Worm (Caenorhabditis elegans) whole organism, mixed stage, embryonic: ENCODE results near the gene srh-128.
"Not testable (repeated sequence)": the region's sequence is repeated elsewhere in the genome, so short reads cannot be mapped to it uniquely, and the experiment has no call there.

Experiments
- M03D4.4 ChIP-seq: sonication (generic microtip); optimal IDR thresholded peaks from 2 replicates; lab custom pipeline; 2017; ENCODE audit warnings: mild to moderate bottlenecking, missing genetic modification characterization, missing compliant biosample characterization
- blmp-1 ChIP-seq: fragments of 150-350 bp; optimal IDR thresholded peaks from 2 replicates; lab custom pipeline; 2014; ENCODE audit warnings: missing biosample characterization, missing genetic modification characterization
- ceh-39 ChIP-seq: fragments of 150-350 bp; optimal IDR thresholded peaks from 2 replicates; lab custom pipeline; 2014; ENCODE audit warnings: missing biosample characterization, missing genetic modification characterization
- ceh-43 ChIP-seq: fragments of 200-800 bp; sonication (Bioruptor generic); optimal IDR thresholded peaks from 2 replicates; lab custom pipeline; 2018; ENCODE audit warnings: mild to moderate bottlenecking, missing genetic modification characterization, moderate library complexity, missing compliant biosample characterization
- ceh-83 ChIP-seq: fragments of 200-800 bp; sonication (Bioruptor generic); optimal IDR thresholded peaks from 2 replicates; lab custom pipeline; 2018; ENCODE audit warnings: mild to moderate bottlenecking, missing genetic modification characterization, missing compliant biosample characterization
- ces-1 ChIP-seq: fragments of 150-350 bp; optimal IDR thresholded peaks from 2 replicates; lab custom pipeline; 2014; ENCODE audit warnings: missing biosample characterization, missing genetic modification reagents, missing genetic modification characterization
- cnd-1 ChIP-seq: fragments of 200-800 bp; sonication (Bioruptor generic); optimal IDR thresholded peaks from 2 replicates; lab custom pipeline; 2018; ENCODE audit warnings: mild to moderate bottlenecking, missing genetic modification characterization, missing compliant biosample characterization
- drap-1 ChIP-seq: fragments of 200-800 bp; sonication (Bioruptor generic); optimal IDR thresholded peaks from 3 replicates; lab custom pipeline; 2018; ENCODE audit warnings: mild to moderate bottlenecking, missing genetic modification characterization, missing compliant biosample characterization
- elt-1 ChIP-seq: sonication (generic microtip); optimal IDR thresholded peaks from 2 replicates; lab custom pipeline; 2017; ENCODE audit warnings: missing genetic modification characterization, mild to moderate bottlenecking, missing compliant biosample characterization, antibody characterized with exemption, moderate library complexity, borderline replicate concordance; ENCODE audit not compliant: insufficient read depth
- elt-3 ChIP-seq: fragments of 150-350 bp; optimal IDR thresholded peaks from 2 replicates; lab custom pipeline; 2014; ENCODE audit warnings: missing biosample characterization, missing genetic modification characterization
- hlh-1 ChIP-seq: fragments of 150-350 bp; optimal IDR thresholded peaks from 2 replicates; lab custom pipeline; 2014; ENCODE audit warnings: missing biosample characterization, missing genetic modification reagents, missing genetic modification characterization
- lin-13 ChIP-seq: fragments of 150-350 bp; optimal IDR thresholded peaks from 2 replicates; lab custom pipeline; 2014; ENCODE audit warnings: missing biosample characterization, missing genetic modification characterization
- lin-32 ChIP-seq: fragments of 200-800 bp; sonication (Bioruptor generic); optimal IDR thresholded peaks from 2 replicates; lab custom pipeline; 2018; ENCODE audit warnings: mild to moderate bottlenecking, missing genetic modification characterization, missing compliant biosample characterization
- lsy-2 ChIP-seq: fragments of 150-350 bp; optimal IDR thresholded peaks from 2 replicates; lab custom pipeline; 2014; ENCODE audit warnings: missing biosample characterization, missing genetic modification characterization
- mab-5 ChIP-seq: fragments of 150-350 bp; optimal IDR thresholded peaks from 2 replicates; lab custom pipeline; 2014; ENCODE audit warnings: missing biosample characterization, missing genetic modification characterization
- nhr-12 ChIP-seq: fragments of 150-350 bp; optimal IDR thresholded peaks from 2 replicates; lab custom pipeline; 2014; ENCODE audit warnings: missing biosample characterization, missing genetic modification characterization
- nhr-2 ChIP-seq: fragments of 150-350 bp; optimal IDR thresholded peaks from 2 replicates; lab custom pipeline; 2014; ENCODE audit warnings: missing biosample characterization, missing genetic modification characterization
- nhr-237 ChIP-seq: fragments of 150-350 bp; optimal IDR thresholded peaks from 2 replicates; lab custom pipeline; 2014; ENCODE audit warnings: missing biosample characterization, missing genetic modification characterization
- nhr-28 ChIP-seq: fragments of 150-350 bp; optimal IDR thresholded peaks from 2 replicates; lab custom pipeline; 2014; ENCODE audit warnings: missing biosample characterization, missing genetic modification characterization
- nhr-76 ChIP-seq: sonication (generic microtip); optimal IDR thresholded peaks from 2 replicates; lab custom pipeline; 2017; ENCODE audit warnings: missing biosample characterization, missing genetic modification characterization
- pha-4 ChIP-seq: fragments of 150-350 bp; optimal IDR thresholded peaks from 2 replicates; lab custom pipeline; 2018; ENCODE audit warnings: missing biosample characterization, missing genetic modification reagents, missing genetic modification characterization
- sem-2 ChIP-seq: fragments of 200-800 bp; sonication (Bioruptor generic); optimal IDR thresholded peaks from 2 replicates; lab custom pipeline; 2018; ENCODE audit warnings: mild to moderate bottlenecking, missing genetic modification characterization, missing compliant biosample characterization
- sptf-1 ChIP-seq: sonication (generic microtip); optimal IDR thresholded peaks from 2 replicates; lab custom pipeline; 2017; ENCODE audit warnings: mild to moderate bottlenecking, missing genetic modification characterization, moderate library complexity, missing compliant biosample characterization
- unc-120 ChIP-seq: sonication (generic microtip); optimal IDR thresholded peaks from 2 replicates; lab custom pipeline; 2017; ENCODE audit warnings: missing genetic modification characterization, missing compliant biosample characterization; ENCODE audit not compliant: poor library complexity, severe bottlenecking
- unc-39 ChIP-seq: fragments of 150-350 bp; optimal IDR thresholded peaks from 2 replicates; lab custom pipeline; 2014; ENCODE audit warnings: missing biosample characterization, missing genetic modification characterization
- unc-62 ChIP-seq: fragments of 150-350 bp; optimal IDR thresholded peaks from 2 replicates; lab custom pipeline; 2014; ENCODE audit warnings: missing biosample characterization, missing genetic modification reagents, missing genetic modification characterization
- zip-8 ChIP-seq: fragments of 150-350 bp; optimal IDR thresholded peaks from 2 replicates; lab custom pipeline; 2014; ENCODE audit warnings: missing biosample characterization, missing genetic modification characterization
- ztf-11 ChIP-seq: fragments of 150-350 bp; optimal IDR thresholded peaks from 2 replicates; lab custom pipeline; 2014; ENCODE audit warnings: missing biosample characterization, missing genetic modification characterization

The srh-128 gene

ce11 chrII:2688616-2689015, 16.5 kb downstream of the srh-128 start, which contains the start of gene nspf-2:
nspf-2 (plus strand) TSS chrII:2688916.
- not testable (repeated sequence) for TF ChIP-seq pha-4; zip-8; sem-2 (GFP tag; lab: Kevin White, UChicago)

ce11 chrII:2686985-2687675, 18.0 kb downstream of the srh-128 start, which contains the start of the genes sup-9 and nspf-1:
sup-9 (minus strand) TSS chrII:2687027.
nspf-1 (plus strand) TSS chrII:2687625.
- TF ChIP-seq unc-62 (GFP tag; lab: Kevin White, UChicago), result peak; percentile 65
- TF ChIP-seq elt-1 (tag; lab: Kevin White, UChicago), result no peak
- peak; percentile 34 for TF ChIP-seq hlh-1 (tag; lab: Kevin White, UChicago)
- no peak for TF ChIP-seq nhr-76 (tag; lab: Kevin White, UChicago)
- TF ChIP-seq unc-120 (tag; lab: Kevin White, UChicago), result peak; percentile 48
- TF ChIP-seq ces-1 (GFP tag; lab: Kevin White, UChicago), result peak; percentile 15
- TF ChIP-seq, all 35 proteins: peak for 4

- TF ChIP-seq ztf-11, result no peak
- TF ChIP-seq lin-13, result no peak
- TF ChIP-seq elt-1 (tag; lab: Kevin White, UChicago), result no peak
- TF ChIP-seq ces-1 (GFP tag; lab: Kevin White, UChicago), result no peak
- TF ChIP-seq sptf-1 (tag; lab: Kevin White, UChicago), result no peak
- TF ChIP-seq unc-62 (GFP tag; lab: Kevin White, UChicago), result no peak
- TF ChIP-seq lin-32, result no peak
- TF ChIP-seq nhr-2 (tag; lab: Kevin White, UChicago), result no peak
- TF ChIP-seq blmp-1 (tag; lab: Kevin White, UChicago), result no peak
- no peak for TF ChIP-seq ceh-39 (tag; lab: Kevin White, UChicago)
- TF ChIP-seq unc-120 (tag; lab: Kevin White, UChicago), result no peak
These were observed 20.3 kb downstream of the srh-128 start for ce11 chrII:2684783-2685182.

- TF ChIP-seq ceh-39 (tag; lab: Kevin White, UChicago), result no peak
- no peak for TF ChIP-seq lin-13
- no peak for TF ChIP-seq unc-62 (GFP tag; lab: Kevin White, UChicago)
- no peak for TF ChIP-seq elt-3 (tag; lab: Kevin White, UChicago)
- TF ChIP-seq lin-32, result no peak
- no peak for TF ChIP-seq cnd-1
- no peak for TF ChIP-seq ceh-83 (GFP tag; lab: Kevin White, UChicago)
- TF ChIP-seq ceh-43 (GFP tag; lab: Kevin White, UChicago), result no peak
- no peak for TF ChIP-seq ztf-11
- TF ChIP-seq drap-1 (GFP tag; lab: Kevin White, UChicago), result no peak
- TF ChIP-seq mab-5 (tag; lab: Kevin White, UChicago), result no peak
- TF ChIP-seq, all 35 proteins: peak for 0
These were observed 20.9 kb downstream of the srh-128 start, which contains the start of gene ceh-87 for ce11 chrII:2684208-2684607. ceh-87 (minus strand) TSS chrII:2684308.

- TF ChIP-seq ces-1 (GFP tag; lab: Kevin White, UChicago) (no peak), lsy-2 (no peak), M03D4.4 (tag; lab: Kevin White, UChicago) (no peak), nhr-237 (tag; lab: Kevin White, UChicago) (no peak), lin-32 (no peak), unc-39 (no peak), lin-13 (no peak), nhr-28 (no peak), nhr-76 (tag; lab: Kevin White, UChicago) (no peak), nhr-12 (tag; lab: Kevin White, UChicago) (no peak), blmp-1 (tag; lab: Kevin White, UChicago) (no peak), nhr-2 (tag; lab: Kevin White, UChicago) (no peak), ceh-39 (tag; lab: Kevin White, UChicago) (no peak)
These were observed 24.0 kb downstream of the srh-128 start, which contains the start of gene F34D6.1 for ce11 chrII:2681118-2681517. F34D6.1 (minus strand) TSS chrII:2681218.
